Fruit fly (Drosophila melanogaster): ENCODE results near the gene Srrm1.

Gene Srrm1

DNA sequence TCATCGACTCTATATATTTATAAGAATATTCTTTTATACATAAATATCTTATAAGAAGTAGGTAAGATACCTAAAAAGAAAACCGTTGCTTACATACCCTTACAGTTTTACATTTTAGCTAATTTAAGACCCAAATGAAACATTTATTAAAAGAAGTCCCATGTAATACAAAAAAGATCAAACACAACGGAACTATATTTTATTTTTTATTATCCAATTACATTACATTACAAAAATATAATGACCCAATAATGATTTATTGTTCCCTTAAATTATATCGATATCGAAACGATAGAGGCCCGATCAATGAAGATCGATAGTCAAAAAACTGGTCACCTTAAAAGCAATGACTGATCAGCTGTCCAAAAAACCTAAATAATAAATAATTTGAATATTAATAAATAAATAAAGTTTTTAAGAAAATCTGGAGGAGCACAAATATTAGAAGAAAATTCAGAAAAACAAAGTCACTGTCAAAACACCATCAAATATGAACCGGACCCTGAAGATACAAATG lies 28.6 kb upstream of the Srrm1 start (continued):
- TF ChIP-seq crp (GFP tag; optimal IDR thresholded peaks at IDR 0.05) (peak in 1 of 2 experiments; percentile 81), zen (tag; optimal IDR thresholded peaks at IDR 0.05) (peak; percentile 67), kah (GFP tag; optimal IDR thresholded peaks at IDR 0.05) (no peak), wdn (GFP tag; IDR thresholded peaks at IDR 0.05) (no peak), ara (GFP tag; IDR thresholded peaks at IDR 0.05) (no peak), ranshi (GFP tag; IDR thresholded peaks at IDR 0.05) (peak; percentile 7; the same call in 1 of the 2 replicates)

DNA sequence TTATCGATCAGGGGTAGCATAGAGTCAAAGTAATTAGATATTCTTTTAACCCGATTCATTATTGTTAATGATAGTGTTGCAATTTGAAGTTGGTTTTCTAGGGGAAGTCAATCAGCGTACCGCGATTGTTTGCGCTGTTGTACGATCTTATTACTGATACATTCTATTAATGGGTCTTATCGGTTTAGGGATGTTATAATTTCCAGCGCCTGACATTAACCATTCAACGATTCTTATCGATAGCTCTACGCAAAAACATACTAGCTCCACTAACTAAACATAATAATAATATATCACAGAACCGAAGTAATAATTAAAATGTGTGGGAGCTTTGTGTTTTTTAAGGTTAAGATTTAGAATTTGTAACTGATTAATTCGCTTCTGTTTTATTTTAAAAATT lies 25.1 kb upstream of the Srrm1 start, which contains the start of gene Cul6:
TSS of gene Cul6 (minus strand) at position 175 of the 400 bp plus-strand sequence.
- TF ChIP-seq inv (GFP tag; IDR thresholded peaks at IDR 0.05; ENCODE audit: partially characterized antibody) = peak; percentile 10; the same call in 1 of the 2 replicates
- TF ChIP-seq Hmr (GFP tag; optimal IDR thresholded peaks at IDR 0.05) = no peak
- TF ChIP-seq zen (tag; optimal IDR thresholded peaks at IDR 0.05) = peak; percentile 29
- TF ChIP-seq nerfin-1 (tag; optimal IDR thresholded peaks at IDR 0.05) = no peak
- no peak for TF ChIP-seq Ptx1 (GFP tag; IDR thresholded peaks at IDR 0.05)
- TF ChIP-seq CG11504 (tag; optimal IDR thresholded peaks at IDR 0.05) = no peak
- peak; percentile 59 for TF ChIP-seq BEAF-32 (GFP tag; optimal IDR thresholded peaks at IDR 0.05)
- TF ChIP-seq CG15479 (GFP tag; optimal IDR thresholded peaks at IDR 0.05) = no peak
- no peak for TF ChIP-seq sim (GFP tag; IDR thresholded peaks at IDR 0.05)
- TF ChIP-seq exex (tag; optimal IDR thresholded peaks at IDR 0.05) = peak; percentile 29
- TF ChIP-seq CG8089 (GFP tag; optimal IDR thresholded peaks at IDR 0.05) = no peak
- peak; percentile 52 for TF ChIP-seq Med (GFP tag)
- TF ChIP-seq Sry-δ (GFP tag; optimal IDR thresholded peaks at IDR 0.05) = peak; percentile 57
- TF ChIP-seq sens (GFP tag) = peak; percentile 23
- TF ChIP-seq Scr (GFP tag; IDR thresholded peaks at IDR 0.05; ENCODE audit: partially characterized antibody) = peak; percentile 32
- TF ChIP-seq stwl (tag; optimal IDR thresholded peaks at IDR 0.05) = peak; percentile 29
- peak; percentile 22 for TF ChIP-seq pzg (GFP tag; optimal IDR thresholded peaks at IDR 0.05)
- peak; percentile 32; the same call in 1 of the 2 replicates for TF ChIP-seq amos (GFP tag; IDR thresholded peaks at IDR 0.05; ENCODE audit: partially characterized antibody)
- no peak for TF ChIP-seq CG13123 (GFP tag; optimal IDR thresholded peaks at IDR 0.05)
- TF ChIP-seq Dref (GFP tag; IDR thresholded peaks at IDR 0.05) = peak; percentile 55
- TF ChIP-seq ssp (GFP tag; IDR thresholded peaks at IDR 0.05) = peak; percentile 60
- 0 out of 3 replicates have a peak, but pooled peaks have one; percentile 35 for TF ChIP-seq CG16813 (GFP tag; IDR thresholded peaks at IDR 0.05; ENCODE audit: partially characterized antibody)

DNA sequence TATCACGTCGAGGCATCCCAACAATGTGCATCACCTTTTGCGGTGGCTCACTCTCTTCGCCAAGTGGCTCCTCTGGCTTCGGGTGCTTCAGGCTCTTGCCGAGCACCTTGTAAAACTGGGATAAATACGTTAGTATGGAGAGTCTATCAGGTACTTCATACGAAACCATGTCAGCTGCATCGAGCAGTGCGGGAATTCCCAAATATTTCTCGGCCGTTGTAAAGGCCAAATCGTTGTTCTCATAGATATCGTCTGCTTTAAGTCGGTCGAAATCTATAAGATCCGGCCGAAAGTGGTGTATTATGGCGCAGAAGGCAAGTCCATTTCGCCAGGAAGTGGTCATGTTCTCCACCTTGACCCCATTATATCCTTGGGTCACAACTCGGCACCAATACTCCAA lies 21.9 kb upstream of the Srrm1 start:
- 0 out of 3 replicates have a peak, but pooled peaks have one; percentile 49 for TF ChIP-seq hb (GFP tag; IDR thresholded peaks at IDR 0.05; ENCODE audit: partially characterized antibody)
- no peak for TF ChIP-seq pb (GFP tag; optimal IDR thresholded peaks at IDR 0.05)

DNA sequence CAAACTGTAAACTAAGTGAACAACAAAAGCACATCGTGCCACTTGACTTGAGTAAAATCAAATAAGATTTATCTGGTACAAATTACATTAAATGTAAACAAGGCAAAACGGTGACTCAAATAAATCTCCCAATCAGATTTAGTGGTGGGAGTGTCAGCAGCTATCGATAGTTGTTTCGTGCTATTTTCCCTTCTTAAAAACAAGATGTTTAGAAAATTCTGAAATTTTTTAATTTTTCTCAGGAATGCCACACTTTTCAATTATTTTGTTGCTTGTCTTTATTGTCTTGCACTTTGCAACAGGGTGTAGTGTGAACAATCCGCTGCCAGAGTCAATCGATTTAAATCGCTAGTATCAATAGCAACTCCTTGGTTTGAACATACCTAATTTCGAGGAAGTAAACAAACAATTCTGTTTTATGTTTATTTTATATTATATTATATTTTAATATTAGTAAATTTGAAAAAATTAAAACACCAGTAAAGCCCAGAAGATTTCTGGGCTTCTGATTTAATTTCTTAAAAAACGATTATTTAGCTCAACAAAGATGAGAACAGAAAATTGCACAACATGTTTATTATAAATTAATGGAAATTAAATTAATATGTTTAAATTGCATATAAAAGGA lies 21.3 kb upstream of the Srrm1 start, which contains the start of gene MICAL-like:
TSS of gene MICAL-like (minus strand) at position 138 of the 628 bp plus-strand sequence.
- TF ChIP-seq CG8944 (GFP tag; optimal IDR thresholded peaks at IDR 0.05) (peak; percentile 2), CG4617 (GFP tag; optimal IDR thresholded peaks at IDR 0.05; ENCODE audit: borderline replicate concordance) (peak; percentile 6), Oli (tag; optimal IDR thresholded peaks at IDR 0.05) (no peak), B-H1 (GFP tag; IDR thresholded peaks at IDR 0.05) (no peak), Elba2 (GFP tag; optimal IDR thresholded peaks at IDR 0.05) (no peak), mld (GFP tag; IDR thresholded peaks at IDR 0.05; ENCODE audit: partially characterized antibody) (peak; percentile 68; the same call in 1 of the 3 replicates), Lpt (GFP tag; optimal IDR thresholded peaks at IDR 0.05) (no peak), CG11560 (tag; IDR thresholded peaks at IDR 0.05) (no peak), peb (GFP tag; IDR thresholded peaks at IDR 0.05) (no peak), CG8359 (GFP tag; optimal IDR thresholded peaks at IDR 0.05; ENCODE audit: borderline replicate concordance) (no peak), CG7963 (GFP tag; IDR thresholded peaks at IDR 0.05; ENCODE audit: partially characterized antibody) (peak; percentile 71), pfk (GFP tag; optimal IDR thresholded peaks at IDR 0.05) (no peak), Dp (GFP tag; optimal IDR thresholded peaks at IDR 0.05) (no peak), cwo (GFP tag; optimal IDR thresholded peaks at IDR 0.05) (no peak), CG12391 (tag; optimal IDR thresholded peaks at IDR 0.05) (no peak), CG11696 (GFP tag; IDR thresholded peaks at IDR 0.05) (no peak)
